Fruit fly (Drosophila melanogaster): Measurements from ENCODE around the gene Sol1.
A peak's percentile ranks its signal among the peaks of the same experiment; 100 is the strongest.

Sol1 gene

DNA sequence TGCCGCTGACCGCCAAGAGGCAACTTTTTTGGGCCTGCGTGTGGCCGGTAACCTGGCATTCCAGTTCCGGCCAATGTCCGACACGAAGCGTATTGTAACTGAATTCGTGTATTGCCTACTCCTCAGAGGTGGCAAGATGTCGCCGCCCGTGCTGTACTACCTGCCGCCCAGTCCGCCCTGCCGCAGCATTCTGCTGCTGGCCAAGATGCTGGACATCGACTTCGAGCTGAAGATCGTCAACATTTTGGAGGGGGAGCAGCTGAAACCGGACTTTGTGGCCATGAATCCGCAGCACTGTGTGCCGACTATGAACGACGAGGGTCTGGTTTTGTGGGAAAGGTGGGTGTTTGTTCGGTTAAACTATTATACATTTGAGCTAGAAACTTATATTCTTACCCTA lies 1.8 kb upstream of the Sol1 start:
- no peak for TF ChIP-seq CG17801 (GFP tag; optimal IDR thresholded peaks at IDR 0.05; ENCODE audit: partially characterized antibody)

dm6 chr3R:12386965-12387364 lies 916 bp downstream of the Sol1 start, which contains the start of gene CG33098:
CG33098 (plus strand) TSS chr3R:12387188.
- TF ChIP-seq CG17801 (GFP tag; optimal IDR thresholded peaks at IDR 0.05; ENCODE audit: partially characterized antibody), result no peak

- TF ChIP-seq CG17801 (GFP tag; optimal IDR thresholded peaks at IDR 0.05; ENCODE audit: partially characterized antibody), result no peak
Measured at dm6 chr3R:12395880-12396279, 9.8 kb downstream of the Sol1 start, which contains the start of the genes CG10096 and CG10097. CG10096 (minus strand) TSS chr3R:12395980. CG10097 (minus strand) TSS chr3R:12395980.

- peak; percentile 19 for TF ChIP-seq CG17801 (GFP tag; optimal IDR thresholded peaks at IDR 0.05; ENCODE audit: partially characterized antibody)
Measured at dm6 chr3R:12398054-12398453, 12.0 kb downstream of the Sol1 start.

DNA sequence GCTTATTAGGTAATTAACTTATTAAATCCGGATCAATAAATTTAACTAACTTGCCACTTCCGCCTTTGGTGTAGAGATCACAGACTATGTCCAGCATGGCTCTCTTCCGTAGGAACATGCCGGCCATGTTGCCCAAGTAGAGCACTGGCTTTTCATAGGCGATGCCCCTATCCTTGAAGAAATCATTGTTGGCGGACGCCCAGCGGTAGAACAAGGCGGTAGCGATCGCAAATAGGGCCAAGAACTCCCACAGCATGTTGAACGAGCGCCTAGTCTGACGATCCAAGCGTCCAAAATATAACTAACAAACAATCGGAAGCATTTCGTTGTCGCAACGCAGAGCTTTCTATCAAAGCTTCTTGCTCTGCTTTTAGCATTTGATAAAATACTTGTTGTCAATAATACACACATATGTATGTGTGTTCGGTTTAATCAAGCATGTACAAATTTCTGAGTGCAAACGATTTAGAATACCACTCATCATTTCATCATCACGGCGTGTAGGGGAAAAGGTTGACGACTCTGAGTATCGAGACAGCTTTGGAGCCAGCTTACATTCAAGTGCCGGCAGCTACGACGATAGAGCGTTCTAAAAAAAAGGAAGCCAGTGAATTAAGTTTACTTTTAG lies 12.7 kb downstream of the Sol1 start, which contains the start of gene Cyp9f3:
Gene Cyp9f3, minus strand, starts transcription at position 310 of the 628 bp plus-strand sequence.
- TF ChIP-seq CG17801 (GFP tag; optimal IDR thresholded peaks at IDR 0.05; ENCODE audit: partially characterized antibody), result no peak

dm6 chr3R:12401672-12402296 lies 15.7 kb downstream of the Sol1 start, which contains the start of gene DNAlig3:
DNAlig3 (minus strand) TSS chr3R:12401839.
- peak; percentile 67 for TF ChIP-seq CG17801 (GFP tag; optimal IDR thresholded peaks at IDR 0.05; ENCODE audit: partially characterized antibody)

DNA sequence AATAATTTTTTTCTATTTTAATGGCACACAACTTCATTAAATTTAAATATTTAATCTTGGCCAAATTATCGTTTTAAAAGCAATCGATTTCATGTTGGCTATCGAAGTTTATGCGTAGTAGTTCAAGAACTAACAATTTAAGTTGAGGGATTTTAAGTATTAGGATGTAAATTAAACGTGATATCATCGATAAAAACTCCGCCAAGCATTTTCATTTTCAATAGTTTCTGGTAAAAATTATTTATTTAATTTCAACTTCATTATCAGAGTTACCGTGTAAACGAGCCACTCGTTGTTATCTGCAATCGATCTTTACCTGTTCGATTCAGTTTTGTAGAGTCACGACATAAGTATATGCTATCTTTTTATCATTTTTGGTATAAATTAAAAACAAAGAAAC lies 16.9 kb downstream of the Sol1 start:
- TF ChIP-seq CG17801 (GFP tag; optimal IDR thresholded peaks at IDR 0.05; ENCODE audit: partially characterized antibody), result peak; percentile 100

dm6 chr3R:12405134-12405533 lies 19.1 kb downstream of the Sol1 start:
- no peak for TF ChIP-seq CG17801 (GFP tag; optimal IDR thresholded peaks at IDR 0.05; ENCODE audit: partially characterized antibody)

DNA sequence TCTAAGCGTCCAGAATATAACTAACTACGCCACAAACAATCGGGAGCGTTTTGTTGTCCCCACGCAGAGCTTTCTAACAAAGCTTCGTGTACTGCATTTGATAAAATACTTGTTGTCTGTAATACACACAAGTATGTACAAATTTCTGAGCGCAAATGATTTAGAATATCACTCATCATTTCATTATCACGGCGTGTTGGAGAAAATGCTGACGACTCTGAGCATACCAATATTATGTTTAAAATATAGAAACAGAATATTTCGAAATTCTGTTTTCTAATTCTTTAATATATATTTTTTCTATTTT lies 19.8 kb downstream of the Sol1 start, which contains the start of gene Cyp9f2:
Gene Cyp9f2, minus strand, starts transcription at position 101 of the 307 bp plus-strand sequence.
- no peak for TF ChIP-seq CG17801 (GFP tag; optimal IDR thresholded peaks at IDR 0.05; ENCODE audit: partially characterized antibody)

- peak; percentile 75 for TF ChIP-seq CG17801 (GFP tag; optimal IDR thresholded peaks at IDR 0.05; ENCODE audit: partially characterized antibody)
Measured at dm6 chr3R:12406235-12407196, 20.5 kb downstream of the Sol1 start, which contains the start of gene CG5167. CG5167 (plus strand) TSS chr3R:12406532.

DNA sequence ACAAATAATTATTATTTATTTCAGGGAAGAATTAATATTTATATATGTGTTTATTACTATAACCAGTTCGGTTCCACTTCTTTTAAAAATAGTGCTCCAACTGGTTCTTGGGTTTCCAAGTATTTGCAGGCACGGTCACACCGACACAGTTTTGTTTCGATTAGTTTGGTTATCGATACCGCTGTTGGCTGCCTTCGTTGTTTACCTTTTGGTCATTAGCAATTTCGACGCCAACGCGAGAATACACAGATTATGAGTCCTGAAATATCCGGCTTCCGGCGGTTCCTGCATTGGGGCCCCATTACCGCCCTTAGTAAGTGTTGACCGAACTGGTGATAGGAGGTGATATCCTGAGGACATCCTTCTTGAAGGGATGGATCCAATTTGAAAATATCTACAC lies 22.1 kb downstream of the Sol1 start, which contains the start of gene CG5196:
Gene CG5196, plus strand, starts transcription at position 157 of the 400 bp plus-strand sequence.
- TF ChIP-seq CG17801 (GFP tag; optimal IDR thresholded peaks at IDR 0.05; ENCODE audit: partially characterized antibody), result peak; percentile 25

dm6 chr3R:12411449-12411848 lies 25.4 kb downstream of the Sol1 start:
- no peak for TF ChIP-seq CG17801 (GFP tag; optimal IDR thresholded peaks at IDR 0.05; ENCODE audit: partially characterized antibody)

DNA sequence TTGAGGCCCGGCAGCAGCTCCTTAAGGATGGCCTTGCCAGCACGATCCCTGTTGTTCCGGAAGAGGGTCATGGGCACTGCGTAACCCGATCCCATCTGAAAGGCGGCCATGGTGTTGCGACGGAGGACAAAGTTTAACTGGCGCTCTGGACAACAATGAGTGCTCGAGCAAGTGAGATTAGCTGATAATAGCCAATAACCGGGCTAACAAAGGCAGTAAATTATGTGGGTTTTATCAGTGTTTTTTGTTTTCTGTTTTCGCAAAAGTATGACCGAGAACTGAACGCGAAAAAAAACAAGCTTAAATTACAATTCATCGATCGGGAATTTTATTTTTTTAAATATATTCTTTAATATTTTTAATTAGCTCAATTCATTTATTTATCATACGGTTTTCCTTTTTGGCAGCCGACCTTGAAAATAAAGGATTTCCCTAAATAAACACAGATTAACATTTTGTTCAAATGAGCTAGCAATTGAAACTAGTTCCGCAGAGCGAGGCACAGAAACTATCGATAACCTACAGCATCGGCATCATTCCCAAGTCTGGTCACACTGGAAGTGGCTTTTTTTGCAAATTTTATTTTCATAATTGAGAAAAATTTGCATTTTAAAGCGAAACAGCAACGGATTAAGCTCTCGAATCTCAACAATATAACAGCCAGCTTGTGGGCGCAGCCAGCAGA lies 27.4 kb downstream of the Sol1 start, which contains the start of the genes Dip-C and pps:
Gene Dip-C, minus strand, starts transcription at position 486 of the 685 bp plus-strand sequence.
Gene pps, plus strand, starts transcription at position 555 of the 685 bp plus-strand sequence.
- TF ChIP-seq CG17801 (GFP tag; optimal IDR thresholded peaks at IDR 0.05; ENCODE audit: partially characterized antibody), result peak; percentile 41

dm6 chr3R:12422379-12422975 lies 36.4 kb downstream of the Sol1 start, which contains the start of the genes Scgbeta and CG17202:
Scgbeta (minus strand) TSS chr3R:12422429.
CG17202 (plus strand) TSS chr3R:12422768.
- TF ChIP-seq CG17801 (GFP tag; optimal IDR thresholded peaks at IDR 0.05; ENCODE audit: partially characterized antibody), result no peak

Data from ovary, adult (tissue).